Fruit fly (Drosophila melanogaster): ENCODE data around the gene Tm2.

Tm2 gene

DNA sequence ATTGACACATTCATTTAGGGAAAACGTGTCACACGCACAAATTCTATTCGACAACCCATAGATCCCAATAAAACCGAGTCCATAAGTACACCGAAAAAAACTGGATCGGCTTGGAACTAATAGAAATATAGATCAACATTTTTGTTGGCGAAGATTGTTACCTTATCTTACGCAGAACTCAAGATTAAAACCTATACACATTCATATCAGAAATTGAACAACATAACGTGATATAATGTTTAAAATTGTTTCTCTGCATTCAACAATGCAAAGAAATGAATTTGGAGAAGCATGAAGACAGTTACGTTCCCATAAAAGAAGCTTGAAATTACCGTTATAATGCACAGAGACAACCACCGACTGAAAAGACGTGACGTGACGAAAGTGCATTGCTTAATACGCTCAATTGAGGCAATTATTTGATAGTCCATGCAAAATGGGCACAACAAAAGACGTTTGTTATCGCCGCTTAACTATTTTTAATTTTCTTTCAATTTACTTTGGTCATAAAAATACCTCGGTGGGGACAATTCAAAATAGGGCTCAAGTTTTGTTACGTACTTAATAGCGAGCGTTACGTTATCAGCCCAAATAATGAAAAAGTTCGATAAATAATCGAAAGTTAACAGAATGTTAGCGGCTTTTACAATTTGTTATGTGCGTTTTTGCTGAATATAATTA is 30.2 kb downstream of the Tm2 start, which contains the start of gene SerRS-m (continued):
- TF ChIP-seq CG17186 (GFP tag; optimal IDR thresholded peaks at IDR 0.05) (no peak), Med (GFP tag) (peak; percentile 75), CG4404 (GFP tag; IDR thresholded peaks at IDR 0.05) (no peak), mam (GFP tag; optimal IDR thresholded peaks at IDR 0.05) (no peak), Sox100B (GFP tag; optimal IDR thresholded peaks at IDR 0.05) (no peak), Fer1 (GFP tag; optimal IDR thresholded peaks at IDR 0.05) (no peak), Trl (optimal IDR thresholded peaks at IDR 0.05) (no peak), Trl (GFP tag; optimal IDR thresholded peaks at IDR 0.05) (no peak), Atf-2 (GFP tag; optimal IDR thresholded peaks at IDR 0.05) (no peak), ab (GFP tag; optimal IDR thresholded peaks at IDR 0.05) (no peak), PHDP (tag; optimal IDR thresholded peaks at IDR 0.05) (peak; percentile 17), klu (GFP tag; IDR thresholded peaks at IDR 0.05) (no peak), Opbp (GFP tag; IDR thresholded peaks at IDR 0.05; ENCODE audit: partially characterized antibody) (no peak), CG32532 (GFP tag; IDR thresholded peaks at IDR 0.05) (no peak), CG2889 (GFP tag; IDR thresholded peaks at IDR 0.05) (no peak), Elba2 (GFP tag; optimal IDR thresholded peaks at IDR 0.05) (no peak), Pdp1 (GFP tag; optimal IDR thresholded peaks at IDR 0.05) (peak in 1 of 2 experiments; percentile 13), Hsf (GFP tag; optimal IDR thresholded peaks at IDR 0.05) (no peak), sd (tag; optimal IDR thresholded peaks at IDR 0.05) (peak; percentile 33), cas (GFP tag; IDR thresholded peaks at IDR 0.05) (no peak), HLH3B (GFP tag; IDR thresholded peaks at IDR 0.05) (0 out of 2 replicates have a peak, but pooled peaks have one; percentile 18), CG12744 (GFP tag; optimal IDR thresholded peaks at IDR 0.05) (no peak), Oli (tag; optimal IDR thresholded peaks at IDR 0.05) (peak; percentile 13), CG11695 (GFP tag; IDR thresholded peaks at IDR 0.05) (no peak), CG10979 (tag; optimal IDR thresholded peaks at IDR 0.05) (peak; percentile 31), CG2129 (GFP tag; IDR thresholded peaks at IDR 0.05; ENCODE audit: partially characterized antibody) (no peak), CG11093 (GFP tag; IDR thresholded peaks at IDR 0.05) (no peak), Atf6 (GFP tag; IDR thresholded peaks at IDR 0.05) (no peak), pfk (GFP tag; optimal IDR thresholded peaks at IDR 0.05) (no peak), tgo (GFP tag; IDR thresholded peaks at IDR 0.05) (no peak), esg (GFP tag; conservative IDR thresholded peaks at IDR 0.05) (no peak; the same call in 1 of the 2 replicates), CG3065 (GFP tag; optimal IDR thresholded peaks at IDR 0.05) (no peak), croc (GFP tag; conservative IDR thresholded peaks at IDR 0.05) (no peak), Rfx (GFP tag; IDR thresholded peaks at IDR 0.05) (no peak), CG17912 (GFP tag; optimal IDR thresholded peaks at IDR 0.05) (no peak), kni (GFP tag; optimal IDR thresholded peaks at IDR 0.05) (peak; percentile 17), oc (tag; optimal IDR thresholded peaks at IDR 0.05) (no peak), CG7372 (GFP tag; IDR thresholded peaks at IDR 0.05) (no peak), ato (GFP tag; IDR thresholded peaks at IDR 0.05; ENCODE audit: partially characterized antibody) (no peak), fd3F (GFP tag; optimal IDR thresholded peaks at IDR 0.05) (no peak), CG4424 (GFP tag; optimal IDR thresholded peaks at IDR 0.05) (no peak), her (GFP tag; optimal IDR thresholded peaks at IDR 0.05) (no peak)
